Fruit fly (Drosophila melanogaster): ENCODE measurements around the gene mahe.

The mahe gene

DNA sequence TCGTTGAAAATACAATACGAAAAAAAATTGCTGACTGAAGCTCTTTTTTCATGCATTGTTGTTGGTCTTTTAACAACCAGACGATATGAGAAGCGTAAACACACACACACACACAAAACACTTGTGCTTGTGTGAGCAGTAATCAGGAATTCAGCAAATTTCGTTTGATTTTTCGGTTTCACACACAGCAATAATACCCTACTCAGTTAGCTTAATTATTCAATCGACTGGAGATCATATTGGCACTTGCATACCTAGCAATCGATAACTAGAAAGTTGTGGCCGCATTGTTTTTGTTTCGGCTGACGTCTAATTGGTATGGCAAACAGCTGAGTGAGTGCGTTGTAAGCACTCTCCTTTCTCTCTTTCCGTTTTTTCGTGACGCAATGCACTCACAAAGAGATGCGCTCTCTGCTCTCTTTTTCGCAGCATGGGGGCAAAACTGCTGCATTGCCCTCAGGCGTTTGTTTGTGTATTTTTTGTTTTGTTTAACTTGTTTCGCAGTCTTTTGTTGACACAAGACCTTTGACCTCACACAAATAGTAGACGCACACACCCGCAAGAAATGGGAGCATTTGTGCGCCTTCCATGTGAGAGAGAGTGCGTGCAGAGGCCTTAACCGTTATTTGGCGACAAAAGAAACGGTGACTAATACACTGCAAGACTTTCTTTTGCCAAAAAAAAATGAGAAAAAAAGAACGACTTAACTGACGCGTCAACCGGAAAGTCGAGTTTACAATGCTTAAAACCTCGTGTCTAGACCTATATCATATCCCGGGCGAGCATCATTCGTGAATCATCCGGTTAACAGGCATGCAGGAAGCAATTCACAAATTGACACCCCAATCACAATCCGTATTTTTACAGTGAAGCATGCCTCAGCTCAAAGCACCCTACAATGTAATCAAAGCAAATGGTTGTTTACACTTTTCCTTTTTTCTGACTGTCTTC is 13.9 kb upstream of the mahe start:
- TF ChIP-seq gl (tag; optimal IDR thresholded peaks at IDR 0.05): no peak
- TF ChIP-seq CG9948 (tag; optimal IDR thresholded peaks at IDR 0.05): peak; percentile 57
- peak; percentile 50; the same call in 1 of the 2 replicates for TF ChIP-seq CG10348 (GFP tag; IDR thresholded peaks at IDR 0.05)
- peak; percentile 17 for TF ChIP-seq CG34367 (tag; optimal IDR thresholded peaks at IDR 0.05)
- peak; percentile 55 for TF ChIP-seq CG8159 (tag; optimal IDR thresholded peaks at IDR 0.05)
- peak; percentile 28 for TF ChIP-seq Pif1B (GFP tag; optimal IDR thresholded peaks at IDR 0.05)
- TF ChIP-seq CG4496 (GFP tag; IDR thresholded peaks at IDR 0.05): peak; percentile 76
- peak; percentile 60 for TF ChIP-seq Snoo (tag; optimal IDR thresholded peaks at IDR 0.05)
- TF ChIP-seq CG15710 (tag; optimal IDR thresholded peaks at IDR 0.05): peak; percentile 52
- peak; percentile 28 for TF ChIP-seq Ets98B (GFP tag; IDR thresholded peaks at IDR 0.05)
- peak; percentile 38 for TF ChIP-seq CG17806 (tag; optimal IDR thresholded peaks at IDR 0.05)
- no peak; the same call in none of the 2 replicates for TF ChIP-seq CG12605 (GFP tag; IDR thresholded peaks at IDR 0.05)
- TF ChIP-seq rn (GFP tag; IDR thresholded peaks at IDR 0.05): no peak
- no peak for TF ChIP-seq D1 (tag; optimal IDR thresholded peaks at IDR 0.05)
- TF ChIP-seq CG32121 (GFP tag; IDR thresholded peaks at IDR 0.05): peak; percentile 30; the same call in 1 of the 2 replicates
- peak; percentile 60 for TF ChIP-seq Pif1A (GFP tag; optimal IDR thresholded peaks at IDR 0.05)
- TF ChIP-seq fd96Ca (GFP tag; IDR thresholded peaks at IDR 0.05): peak; percentile 73; the same call in 2 of the 3 replicates
- peak; percentile 72 for TF ChIP-seq CG14655 (GFP tag; optimal IDR thresholded peaks at IDR 0.05)
- TF ChIP-seq CG8301 (tag; optimal IDR thresholded peaks at IDR 0.05): peak; percentile 65
- TF ChIP-seq CG13204 (GFP tag; optimal IDR thresholded peaks at IDR 0.05): no peak
- TF ChIP-seq EcR (GFP tag; optimal IDR thresholded peaks at IDR 0.05): peak; percentile 46

DNA sequence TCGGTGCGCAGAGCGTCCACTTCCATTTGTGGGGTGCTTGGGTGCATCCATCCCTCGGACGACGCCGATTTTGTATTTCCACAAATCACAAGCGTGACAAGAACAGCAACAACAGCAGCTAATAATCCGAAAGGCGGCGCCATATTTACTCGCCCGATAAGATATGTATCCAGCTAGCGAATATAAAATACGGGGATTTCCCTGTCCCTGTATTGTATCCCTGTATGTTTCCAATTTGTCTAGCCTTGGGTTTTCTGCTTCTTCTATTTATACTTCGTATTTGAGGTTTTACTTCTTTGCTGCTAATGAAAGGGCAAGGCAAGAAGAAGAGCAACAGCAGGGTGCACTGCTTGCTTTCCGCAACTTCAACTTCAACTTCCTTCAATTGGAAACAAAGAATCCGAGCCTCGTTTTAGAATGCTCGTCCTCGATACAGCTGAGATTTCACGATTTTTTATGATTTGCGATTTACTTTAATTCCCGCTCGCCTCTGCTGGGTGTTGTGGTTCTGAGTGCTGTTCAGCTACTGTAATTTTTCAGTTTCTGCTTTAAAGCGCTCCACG is 13.1 kb upstream of the mahe start:
- TF ChIP-seq CG13204 (GFP tag; optimal IDR thresholded peaks at IDR 0.05) (peak; percentile 9), Pif1A (GFP tag; optimal IDR thresholded peaks at IDR 0.05) (no peak), CG8159 (tag; optimal IDR thresholded peaks at IDR 0.05) (no peak)

DNA sequence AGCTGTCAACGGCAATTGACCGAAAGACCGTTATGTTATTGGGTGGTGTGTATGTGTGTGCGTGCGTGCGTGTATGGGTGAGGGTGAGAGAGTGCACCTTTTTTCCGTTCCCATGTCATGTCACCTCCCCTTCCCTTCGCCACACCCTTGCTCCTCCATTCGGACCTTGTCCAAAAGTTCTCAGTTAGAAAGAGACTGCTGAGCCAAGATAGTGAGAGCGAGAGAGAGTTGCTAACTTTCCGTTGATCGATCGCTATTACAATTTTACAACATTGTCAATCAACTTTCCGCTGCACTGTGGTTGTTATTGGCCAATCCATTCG is 7.3 kb upstream of the mahe start:
- TF ChIP-seq CG14655 (GFP tag; optimal IDR thresholded peaks at IDR 0.05): no peak

DNA sequence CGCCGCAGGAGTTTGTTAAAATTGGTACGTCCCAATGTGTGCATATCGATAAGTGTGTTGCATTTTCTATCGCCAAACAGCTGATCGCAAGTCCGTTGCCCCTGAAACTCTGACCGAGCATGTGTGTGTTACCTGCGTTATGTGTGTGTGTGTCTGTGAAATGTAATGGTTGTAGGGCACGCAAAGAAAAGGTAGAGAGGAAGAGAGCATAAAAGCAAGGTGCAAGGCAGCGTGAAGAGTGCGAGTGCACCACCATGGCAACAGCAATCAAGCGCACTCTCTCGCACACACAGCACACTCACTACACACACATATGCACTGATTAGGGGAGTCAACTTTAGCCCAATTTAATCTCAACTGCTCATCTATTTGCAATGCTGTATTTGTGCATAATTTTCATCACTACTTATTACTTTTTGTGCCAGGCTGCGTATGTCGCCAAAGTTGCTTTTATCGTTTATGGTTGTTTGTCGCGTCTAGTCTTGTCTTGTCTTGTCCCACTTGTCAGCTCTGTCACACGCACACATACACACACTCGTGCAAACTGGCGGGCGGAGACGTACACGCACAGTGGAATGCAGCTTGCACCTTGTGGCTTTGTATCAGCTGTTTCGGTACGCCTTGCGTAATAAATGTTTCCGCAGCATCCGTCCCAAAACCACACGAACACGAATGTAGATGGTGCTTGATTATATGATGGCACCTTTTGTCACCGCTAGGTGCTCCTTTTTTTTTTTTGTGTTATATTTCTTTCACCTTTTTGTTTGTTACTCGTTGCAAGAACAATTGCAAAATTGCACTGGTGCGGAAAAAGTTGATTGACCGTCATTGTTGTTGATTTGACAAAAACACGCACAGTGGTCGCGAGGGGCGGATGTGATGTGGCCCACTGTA is 6.7 kb upstream of the mahe start:
- TF ChIP-seq CG14655 (GFP tag; optimal IDR thresholded peaks at IDR 0.05): peak; percentile 90
- TF ChIP-seq CG8301 (tag; optimal IDR thresholded peaks at IDR 0.05): peak; percentile 84
- TF ChIP-seq rn (GFP tag; IDR thresholded peaks at IDR 0.05): peak; percentile 34; the same call in 1 of the 2 replicates
- TF ChIP-seq CG12605 (GFP tag; IDR thresholded peaks at IDR 0.05): no peak; the same call in 1 of the 2 replicates
- TF ChIP-seq CG15710 (tag; optimal IDR thresholded peaks at IDR 0.05): peak; percentile 75
- TF ChIP-seq Snoo (tag; optimal IDR thresholded peaks at IDR 0.05): peak; percentile 79
- TF ChIP-seq CG10348 (GFP tag; IDR thresholded peaks at IDR 0.05): peak; percentile 47
- TF ChIP-seq CG9948 (tag; optimal IDR thresholded peaks at IDR 0.05): peak; percentile 75
- TF ChIP-seq Pif1A (GFP tag; optimal IDR thresholded peaks at IDR 0.05): peak; percentile 87
- no peak for TF ChIP-seq gl (tag; optimal IDR thresholded peaks at IDR 0.05)
- TF ChIP-seq Pif1B (GFP tag; optimal IDR thresholded peaks at IDR 0.05): peak; percentile 65
- TF ChIP-seq EcR (GFP tag; optimal IDR thresholded peaks at IDR 0.05): peak; percentile 91
- TF ChIP-seq fd96Ca (GFP tag; IDR thresholded peaks at IDR 0.05): peak; percentile 85
- TF ChIP-seq CG8159 (tag; optimal IDR thresholded peaks at IDR 0.05): peak; percentile 83
- peak; percentile 64 for TF ChIP-seq CG34367 (tag; optimal IDR thresholded peaks at IDR 0.05)
- TF ChIP-seq CG32121 (GFP tag; IDR thresholded peaks at IDR 0.05): peak; percentile 82
- TF ChIP-seq D1 (tag; optimal IDR thresholded peaks at IDR 0.05): no peak
- TF ChIP-seq CG13204 (GFP tag; optimal IDR thresholded peaks at IDR 0.05): no peak
- no peak; the same call in 1 of the 3 replicates for TF ChIP-seq CG4496 (GFP tag; IDR thresholded peaks at IDR 0.05)
- TF ChIP-seq Ets98B (GFP tag; IDR thresholded peaks at IDR 0.05): peak; percentile 55; the same call in 1 of the 2 replicates
- peak; percentile 54 for TF ChIP-seq CG17806 (tag; optimal IDR thresholded peaks at IDR 0.05)

DNA sequence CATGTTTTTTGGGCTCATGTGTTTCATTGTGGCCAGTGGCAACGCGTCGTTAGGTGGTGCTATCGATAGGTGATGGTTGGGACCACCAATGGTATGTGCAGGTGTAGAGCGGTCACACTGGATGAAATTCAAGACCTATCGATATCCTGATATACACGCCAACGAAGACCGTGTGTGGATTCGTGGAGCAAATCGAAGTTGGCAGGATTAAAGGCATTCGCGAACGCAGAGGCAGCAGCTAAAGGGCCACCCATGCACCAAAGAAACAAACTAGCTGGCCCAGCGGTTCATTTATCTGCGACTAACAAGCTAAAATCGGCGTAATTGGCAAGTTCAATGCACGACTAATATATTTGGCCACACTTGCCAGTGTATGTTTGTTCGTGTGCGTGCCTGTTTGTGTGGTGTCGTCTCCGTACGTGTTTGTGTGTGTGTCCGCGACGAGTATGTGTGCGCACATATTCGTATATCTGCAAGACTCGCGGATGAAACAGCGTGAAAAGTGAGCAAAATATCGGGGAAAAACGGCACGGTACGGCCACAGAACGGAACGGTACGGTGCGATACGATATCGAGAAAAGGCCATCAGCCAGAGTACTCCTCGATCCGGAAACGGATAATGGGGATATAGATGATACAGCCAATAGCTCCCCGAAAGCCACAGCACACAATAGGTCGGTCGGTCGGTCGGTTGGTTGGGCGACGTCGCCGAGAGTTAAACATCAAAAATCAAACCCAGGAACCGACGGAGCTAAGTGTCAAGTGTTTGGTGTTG is 4.8 kb upstream of the mahe start, which contains the start of gene Ubr3:
Gene Ubr3 (plus strand): TSS at position 99 of the 775 bp plus-strand sequence.
- no peak for TF ChIP-seq CG8301 (tag; optimal IDR thresholded peaks at IDR 0.05)
- no peak for TF ChIP-seq CG34367 (tag; optimal IDR thresholded peaks at IDR 0.05)
- no peak for TF ChIP-seq CG15710 (tag; optimal IDR thresholded peaks at IDR 0.05)
- 0 out of 3 replicates have a peak, but pooled peaks have one; percentile 16 for TF ChIP-seq fd96Ca (GFP tag; IDR thresholded peaks at IDR 0.05)
- TF ChIP-seq EcR (GFP tag; optimal IDR thresholded peaks at IDR 0.05): peak; percentile 95
- TF ChIP-seq Ets98B (GFP tag; IDR thresholded peaks at IDR 0.05): no peak
- no peak for TF ChIP-seq CG9948 (tag; optimal IDR thresholded peaks at IDR 0.05)
- TF ChIP-seq CG4496 (GFP tag; IDR thresholded peaks at IDR 0.05): peak; percentile 26; the same call in 1 of the 3 replicates
- TF ChIP-seq CG32121 (GFP tag; IDR thresholded peaks at IDR 0.05): no peak
